Fruit fly (Drosophila melanogaster): ENCODE data around the gene CG13841.

The CG13841 gene

dm6 chr3R:22747423-22748090 lies 19.9 kb downstream of the CG13841 start, which contains the start of gene CG17141:
TSS of gene CG17141 (minus strand) at chr3R:22747599.
- no peak for TF ChIP-seq CG17801 (GFP tag; optimal IDR thresholded peaks at IDR 0.05; ENCODE audit: partially characterized antibody)

dm6 chr3R:22745432-22745831 lies 22.1 kb downstream of the CG13841 start, which contains the start of the genes vret and HP1c:
TSS of gene vret (minus strand) at chr3R:22745581.
TSS of gene HP1c (plus strand) at chr3R:22745620.
- TF ChIP-seq CG17801 (GFP tag; optimal IDR thresholded peaks at IDR 0.05; ENCODE audit: partially characterized antibody), result no peak

DNA sequence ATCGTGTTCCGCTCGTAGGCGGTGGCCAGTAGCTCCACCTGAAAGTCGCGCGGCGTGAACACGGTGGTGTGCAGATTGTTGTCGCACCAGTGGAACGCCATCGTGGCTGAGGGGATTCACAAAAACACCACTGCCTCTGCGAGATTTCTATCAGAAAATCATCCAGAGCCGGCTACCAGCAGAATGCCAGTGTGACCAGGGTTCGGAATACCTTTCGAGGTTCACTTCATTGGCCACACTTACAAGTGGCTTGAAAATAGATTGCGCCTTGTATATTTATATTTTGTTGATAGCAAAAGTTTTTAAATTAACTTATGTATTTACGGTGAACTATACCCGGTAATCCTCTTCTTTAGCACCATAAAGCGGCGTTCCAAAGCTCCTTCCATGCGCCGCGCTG lies 26.6 kb downstream of the CG13841 start, which contains the start of the genes Dcr-1 and CG6985:
Gene Dcr-1 (minus strand): TSS at position 162 of the 400 bp plus-strand sequence.
Gene CG6985 (plus strand): TSS at position 221 of the 400 bp plus-strand sequence.
- TF ChIP-seq CG17801 (GFP tag; optimal IDR thresholded peaks at IDR 0.05; ENCODE audit: partially characterized antibody), result no peak

DNA sequence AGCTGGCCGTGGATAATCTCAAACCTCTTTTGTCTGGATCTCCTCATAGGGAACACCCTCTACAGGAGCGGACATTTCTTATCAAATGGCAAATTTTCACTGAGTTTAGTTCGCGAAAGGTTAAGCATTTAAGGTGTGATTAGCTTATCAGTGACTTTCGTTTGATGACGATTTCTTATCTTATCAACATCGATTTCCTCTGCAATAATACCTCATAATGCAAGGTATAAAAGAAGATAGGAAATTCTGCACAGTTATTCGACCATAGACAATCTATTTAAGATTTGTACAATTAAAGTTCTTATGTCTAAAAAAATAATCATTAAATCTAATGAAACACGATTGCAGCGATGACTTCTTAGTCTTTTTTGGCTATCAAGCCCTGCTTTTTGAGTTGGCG lies 33.7 kb downstream of the CG13841 start, which contains the start of gene Takl2:
Gene Takl2 (minus strand): TSS at position 101 of the 400 bp plus-strand sequence.
- no peak for TF ChIP-seq CG17801 (GFP tag; optimal IDR thresholded peaks at IDR 0.05; ENCODE audit: partially characterized antibody)

- no peak for TF ChIP-seq CG17801 (GFP tag; optimal IDR thresholded peaks at IDR 0.05; ENCODE audit: partially characterized antibody)
These were observed 34.5 kb downstream of the CG13841 start for dm6 chr3R:22732995-22733394.

- no peak for TF ChIP-seq CG17801 (GFP tag; optimal IDR thresholded peaks at IDR 0.05; ENCODE audit: partially characterized antibody)
These were observed 39.6 kb downstream of the CG13841 start for dm6 chr3R:22727857-22728256.

DNA sequence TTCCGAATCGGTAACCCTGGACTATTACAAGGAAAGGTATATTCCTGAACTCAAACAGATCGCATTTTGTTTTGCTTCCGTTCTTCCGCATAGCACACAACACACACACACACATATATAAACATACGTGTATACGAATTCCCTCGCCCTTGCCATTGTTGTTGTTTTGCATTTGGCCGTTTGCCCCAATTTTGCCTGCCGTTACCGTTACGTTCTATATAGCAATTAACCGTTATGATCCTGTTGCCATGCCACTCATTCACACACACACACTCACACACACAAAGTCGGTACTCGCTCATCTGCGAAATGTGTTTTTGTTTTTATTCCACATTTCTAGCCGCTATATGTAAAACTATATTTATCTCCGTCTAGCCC lies 40.1 kb downstream of the CG13841 start:
- no peak for TF ChIP-seq CG17801 (GFP tag; optimal IDR thresholded peaks at IDR 0.05; ENCODE audit: partially characterized antibody)

- no peak for TF ChIP-seq CG17801 (GFP tag; optimal IDR thresholded peaks at IDR 0.05; ENCODE audit: partially characterized antibody)
These were observed 40.6 kb downstream of the CG13841 start, which contains the start of gene CG45049 for dm6 chr3R:22726771-22727455. TSS of gene CG45049 (plus strand) at chr3R:22726967.

- no peak for TF ChIP-seq CG17801 (GFP tag; optimal IDR thresholded peaks at IDR 0.05; ENCODE audit: partially characterized antibody)
These were observed 41.3 kb downstream of the CG13841 start, which contains the start of gene RNF220 for dm6 chr3R:22726031-22726770. TSS of gene RNF220 (minus strand) at chr3R:22726414.

DNA sequence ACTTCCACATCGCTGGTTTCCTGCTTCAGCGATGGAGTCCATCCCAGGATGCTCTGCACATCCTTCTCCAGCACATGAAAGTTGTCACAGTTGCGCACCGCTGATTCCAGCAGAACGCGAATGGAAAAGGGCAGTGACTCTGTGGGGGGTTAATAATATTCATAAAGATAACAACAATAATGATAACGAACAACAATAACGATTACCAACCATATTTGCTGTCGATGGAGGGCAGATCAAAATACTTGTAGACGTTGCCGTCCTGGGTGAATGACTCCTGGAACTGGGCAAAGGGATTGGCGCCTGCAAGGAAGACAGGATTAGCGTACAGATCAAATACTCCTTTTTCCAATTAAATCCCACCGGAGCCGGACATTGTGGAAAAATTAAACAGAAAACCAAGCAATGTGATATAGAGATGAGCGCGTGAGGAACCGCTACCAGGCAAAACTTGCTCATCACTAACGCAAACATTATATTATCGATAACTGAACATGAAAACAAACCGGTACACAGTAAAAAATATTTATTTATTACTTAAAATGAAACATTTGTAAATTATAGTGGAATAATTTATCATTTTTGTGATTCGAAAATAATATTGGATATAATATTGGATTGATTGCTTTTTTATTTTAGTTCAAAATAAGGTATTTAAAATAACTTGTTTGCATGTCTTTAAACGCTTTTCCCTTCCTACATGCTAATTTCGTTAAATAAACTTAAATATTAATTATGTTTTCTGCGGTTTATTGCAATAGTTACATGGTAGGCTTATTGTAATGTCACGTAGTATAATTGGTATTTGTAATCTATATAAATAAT lies 43.1 kb downstream of the CG13841 start, which contains the start of gene Irp-1A:
Gene Irp-1A (minus strand): TSS at position 439 of the 825 bp plus-strand sequence.
- TF ChIP-seq CG17801 (GFP tag; optimal IDR thresholded peaks at IDR 0.05; ENCODE audit: partially characterized antibody), result peak; percentile 66

DNA sequence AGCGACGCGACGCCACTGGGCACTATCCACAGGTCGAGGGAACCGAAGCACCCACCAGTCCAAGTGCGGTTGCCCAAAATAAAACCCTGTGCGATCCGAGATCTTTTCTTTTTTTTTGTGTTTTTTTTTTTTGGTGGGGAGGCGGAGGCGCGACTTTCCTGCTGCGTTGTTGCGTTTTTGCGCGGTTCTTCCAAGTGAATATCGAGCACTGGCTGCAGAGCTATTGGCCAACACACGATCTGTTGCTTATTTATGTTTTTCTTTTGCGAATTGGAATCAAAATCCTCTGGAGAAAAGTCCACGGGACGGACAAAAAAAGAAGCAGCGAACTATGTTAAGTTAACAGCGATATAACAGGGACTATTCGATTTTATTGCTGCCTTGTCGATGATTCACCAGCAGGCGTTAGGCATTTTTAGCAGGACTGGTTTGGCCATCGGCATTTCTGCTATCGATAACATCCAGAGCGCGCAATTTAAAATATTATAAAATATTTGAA lies 46.6 kb downstream of the CG13841 start, which contains the start of gene wge:
Gene wge (minus strand): TSS at position 343 of the 499 bp plus-strand sequence.
- TF ChIP-seq CG17801 (GFP tag; optimal IDR thresholded peaks at IDR 0.05; ENCODE audit: partially characterized antibody), result peak; percentile 57

- no peak for TF ChIP-seq CG17801 (GFP tag; optimal IDR thresholded peaks at IDR 0.05; ENCODE audit: partially characterized antibody)
These were observed 47.9 kb downstream of the CG13841 start for dm6 chr3R:22719607-22719949.

DNA sequence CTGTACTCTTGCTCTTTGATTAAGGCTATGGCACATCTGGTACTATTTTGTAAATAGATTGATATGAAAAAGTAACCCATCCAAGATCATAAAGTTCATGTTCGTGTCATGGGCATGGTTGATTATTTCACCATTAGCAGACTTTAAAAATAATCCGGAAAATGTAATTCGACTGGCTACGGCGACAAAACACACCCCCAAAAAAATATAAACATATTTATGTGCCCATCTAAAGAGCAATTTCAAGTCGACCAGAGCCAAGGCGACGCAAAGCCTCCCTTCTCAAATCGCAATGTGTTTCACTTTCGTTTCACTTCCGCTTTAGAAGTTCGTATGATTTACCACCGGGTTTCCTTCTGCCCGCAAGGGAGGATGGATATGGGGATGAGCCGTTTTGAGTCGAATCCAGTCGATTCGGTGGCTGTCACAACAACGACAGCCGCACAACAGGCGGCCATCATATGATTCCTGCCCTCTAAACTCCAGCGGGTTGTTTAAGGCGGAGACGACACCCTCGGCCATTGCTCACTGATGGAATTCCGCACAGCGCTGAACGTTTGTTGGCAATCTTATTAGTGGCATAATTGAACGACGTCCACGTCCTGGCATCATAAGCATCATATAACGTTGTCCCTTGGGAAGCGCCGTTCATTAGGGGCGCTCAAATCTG lies 48.4 kb downstream of the CG13841 start:
- TF ChIP-seq CG17801 (GFP tag; optimal IDR thresholded peaks at IDR 0.05; ENCODE audit: partially characterized antibody), result no peak

- no peak for TF ChIP-seq CG17801 (GFP tag; optimal IDR thresholded peaks at IDR 0.05; ENCODE audit: partially characterized antibody)
These were observed 49.1 kb downstream of the CG13841 start for dm6 chr3R:22718401-22718800.
